Fruit fly (Drosophila melanogaster) whole organism, embryonic: Measurements from ENCODE around the gene CG12054.

Experiments used
- Asciz ChIP-seq: fragments of 200-800 bp; sonication (Bioruptor generic); optimal IDR thresholded peaks from 2 replicates; lab custom pipeline; 2017; ENCODE audit warnings: missing biosample characterization, mild to moderate bottlenecking, missing genetic modification characterization, missing genetic modification reagents
- CG10209 ChIP-seq: fragments of 200-800 bp; sonication (Bioruptor generic); optimal IDR thresholded peaks from 3 replicates; lab custom pipeline; 2017; ENCODE audit warnings: missing biosample characterization, mild to moderate bottlenecking, missing genetic modification characterization, missing genetic modification reagents
- CG12659 ChIP-seq: fragments of 200-800 bp; sonication (Bioruptor generic); optimal IDR thresholded peaks from 3 replicates; lab custom pipeline; 2017; ENCODE audit warnings: mild to moderate bottlenecking, missing biosample characterization, missing genetic modification reagents, missing genetic modification characterization
- CG13624 ChIP-seq: fragments of 200-800 bp; sonication (Bioruptor generic); optimal IDR thresholded peaks from 2 replicates; lab custom pipeline; 2016; ENCODE audit warnings: missing biosample characterization, missing genetic modification characterization
- CG14441 ChIP-seq: fragments of 200-800 bp; sonication (Bioruptor generic); IDR thresholded peaks from 2 replicates; pipeline ENCODE4 v1.3.6; 2022; ENCODE audit warnings: missing biosample characterization, missing genetic modification characterization
- CG17385 ChIP-seq: fragments of 200-800 bp; sonication (Bioruptor generic); optimal IDR thresholded peaks from 3 replicates; lab custom pipeline; 2018; ENCODE audit warnings: missing biosample characterization, mild to moderate bottlenecking, missing genetic modification characterization
- CG30020 ChIP-seq: fragments of 200-800 bp; optimal IDR thresholded peaks from 2 replicates; lab custom pipeline; 2019; ENCODE audit warnings: missing biosample characterization, mild to moderate bottlenecking, missing genetic modification characterization, moderate library complexity
- CG31441 ChIP-seq: fragments of 200-800 bp; sonication (Bioruptor generic); IDR thresholded peaks from 2 replicates; pipeline ENCODE4 v1.3.6; 2022; ENCODE audit warnings: missing biosample characterization, missing genetic modification characterization
- CG32767 ChIP-seq: fragments of 200-800 bp; sonication (Bioruptor generic); IDR thresholded peaks from 2 replicates; pipeline ENCODE4 v1.3.6; 2022; ENCODE audit warnings: missing biosample characterization, missing genetic modification characterization
- CG4282 ChIP-seq: fragments of 200-800 bp; sonication (Bioruptor generic); optimal IDR thresholded peaks from 2 replicates; lab custom pipeline; 2016; ENCODE audit warnings: missing biosample characterization, missing genetic modification characterization
- CG4360 ChIP-seq: fragments of 200-800 bp; sonication (Bioruptor generic); IDR thresholded peaks from 2 replicates; pipeline ENCODE4 v1.3.6; 2022; ENCODE audit warnings: missing biosample characterization, missing genetic modification characterization
- CG4854 ChIP-seq: fragments of 200-800 bp; sonication (Bioruptor generic); optimal IDR thresholded peaks from 2 replicates; lab custom pipeline; 2016; ENCODE audit warnings: missing biosample characterization, missing genetic modification characterization, inconsistent platforms
- CG6175 ChIP-seq: fragments of 200-800 bp; sonication (Bioruptor generic); IDR thresholded peaks from 3 replicates; pipeline ENCODE4 v1.3.6; 2022; ENCODE audit warnings: missing biosample characterization, missing genetic modification characterization
- CG6654 ChIP-seq: fragments of 200-800 bp; sonication (Bioruptor generic); optimal IDR thresholded peaks from 2 replicates; lab custom pipeline; 2017; ENCODE audit warnings: missing biosample characterization, mild to moderate bottlenecking, missing genetic modification characterization
- CG7556 ChIP-seq: fragments of 200-800 bp; sonication (Bioruptor generic); optimal IDR thresholded peaks from 2 replicates; lab custom pipeline; 2017; ENCODE audit warnings: missing biosample characterization, mild to moderate bottlenecking, missing genetic modification characterization
- CG8290 ChIP-seq, 3 experiments: fragments of 200-800 bp; sonication (Bioruptor generic); optimal IDR thresholded peaks; 2 replicates each; lab custom pipeline; 2016 to 2019; ENCODE audit warnings: missing biosample characterization in 3 of 3, missing genetic modification characterization in 3 of 3, mild to moderate bottlenecking in 2 of 3, moderate library complexity in 1 of 3
- CG8478 ChIP-seq: fragments of >200 bp; optimal IDR thresholded peaks from 2 replicates; lab custom pipeline; 2018
- CG9727 ChIP-seq: fragments of 200-800 bp; sonication (Bioruptor generic); optimal IDR thresholded peaks from 3 replicates; lab custom pipeline; 2017; ENCODE audit warnings: missing biosample characterization, mild to moderate bottlenecking, missing genetic modification characterization
- CHES-1-like ChIP-seq: fragments of 200-800 bp; sonication (Bioruptor generic); optimal IDR thresholded peaks from 2 replicates; lab custom pipeline; 2016; ENCODE audit warnings: missing biosample characterization, missing genetic modification characterization
- CoRest ChIP-seq: fragments of 200-800 bp; sonication (Bioruptor generic); optimal IDR thresholded peaks from 3 replicates; lab custom pipeline; 2018; ENCODE audit warnings: missing biosample characterization, mild to moderate bottlenecking, missing genetic modification characterization, moderate library complexity
- Dad ChIP-seq: fragments of 200-800 bp; sonication (Bioruptor generic); optimal IDR thresholded peaks from 3 replicates; lab custom pipeline; 2016; ENCODE audit warnings: missing biosample characterization, missing genetic modification characterization
- Dbx ChIP-seq: fragments of 200-800 bp; sonication (Bioruptor generic); IDR thresholded peaks from 3 replicates; pipeline ENCODE4 v1.3.6; 2022; ENCODE audit warnings: missing biosample characterization, missing genetic modification characterization
- HLH4C ChIP-seq: fragments of 200-800 bp; sonication (Bioruptor generic); IDR thresholded peaks from 3 replicates; pipeline ENCODE4 v1.3.6; 2022; ENCODE audit warnings: missing biosample characterization, missing genetic modification characterization; ENCODE audit not compliant: partially characterized antibody
- HLH54F ChIP-seq: fragments of 200-800 bp; sonication (Bioruptor generic); optimal IDR thresholded peaks from 3 replicates; lab custom pipeline; 2016; ENCODE audit warnings: missing biosample characterization, missing genetic modification characterization
- Lhr ChIP-seq: fragments of 200-800 bp; sonication (Bioruptor generic); optimal IDR thresholded peaks from 3 replicates; lab custom pipeline; 2017; ENCODE audit warnings: mild to moderate bottlenecking, missing biosample characterization, missing genetic modification reagents, missing genetic modification characterization
- MESR4 ChIP-seq: fragments of 200-800 bp; sonication (Bioruptor generic); optimal IDR thresholded peaks from 2 replicates; lab custom pipeline; 2018; ENCODE audit warnings: missing biosample characterization, mild to moderate bottlenecking, missing genetic modification characterization, moderate library complexity
- Myb ChIP-seq: fragments of 200-800 bp; sonication (Bioruptor generic); optimal IDR thresholded peaks from 2 replicates; lab custom pipeline; 2016; ENCODE audit warnings: missing biosample characterization, missing genetic modification characterization
- Pdp1 ChIP-seq, 2 experiments: fragments of 200-800 bp; sonication (Bioruptor generic); optimal IDR thresholded peaks; 3 replicates each; lab custom pipeline; 2016; ENCODE audit warnings: missing biosample characterization in 2 of 2, missing genetic modification characterization in 2 of 2, mild to moderate bottlenecking in 1 of 2, moderate library complexity in 1 of 2
- Poxn ChIP-seq: fragments of 200-800 bp; sonication (Bioruptor generic); IDR thresholded peaks from 2 replicates; pipeline ENCODE4 v1.3.6; 2022; ENCODE audit warnings: missing biosample characterization, missing genetic modification characterization
- Ptx1 ChIP-seq: fragments of 200-800 bp; sonication (Bioruptor generic); IDR thresholded peaks from 2 replicates; pipeline ENCODE4 v1.3.6; 2022; ENCODE audit warnings: missing biosample characterization, missing genetic modification characterization
- Side ChIP-seq: fragments of 200-800 bp; sonication (Bioruptor generic); optimal IDR thresholded peaks from 2 replicates; lab custom pipeline; 2016; ENCODE audit warnings: missing biosample characterization, missing genetic modification characterization
- Sin3A ChIP-seq: fragments of >200 bp; optimal IDR thresholded peaks from 2 replicates; lab custom pipeline; 2018
- TFAM ChIP-seq: fragments of 200-800 bp; sonication (Bioruptor generic); optimal IDR thresholded peaks from 2 replicates; lab custom pipeline; 2017; ENCODE audit warnings: missing biosample characterization, missing genetic modification characterization, inconsistent platforms
- aop ChIP-seq: fragments of 200-800 bp; sonication (Bioruptor generic); IDR thresholded peaks from 2 replicates; pipeline ENCODE4 v1.3.6; 2022; ENCODE audit warnings: missing biosample characterization, missing genetic modification characterization
- bbx ChIP-seq: fragments of 200-800 bp; sonication (Bioruptor generic); IDR thresholded peaks from 2 replicates; pipeline ENCODE4 v1.3.6; 2022; ENCODE audit warnings: missing biosample characterization, missing genetic modification characterization; ENCODE audit not compliant: partially characterized antibody
- bsh ChIP-seq, 2 experiments: fragments of 200-800 bp; sonication (Bioruptor generic); optimal IDR thresholded peaks; 2 replicates each; lab custom pipeline; 2017 to 2018; ENCODE audit warnings: mild to moderate bottlenecking in 2 of 2, missing biosample characterization in 2 of 2, missing genetic modification characterization in 2 of 2, moderate library complexity in 1 of 2
- caup ChIP-seq: fragments of 200-800 bp; sonication (Bioruptor generic); optimal IDR thresholded peaks from 3 replicates; lab custom pipeline; 2017; ENCODE audit warnings: missing biosample characterization, mild to moderate bottlenecking, missing genetic modification characterization, moderate library complexity; ENCODE audit not compliant: severe bottlenecking
- ems ChIP-seq: fragments of 200-800 bp; sonication (Bioruptor generic); optimal IDR thresholded peaks from 3 replicates; lab custom pipeline; 2016; ENCODE audit warnings: missing biosample characterization, missing genetic modification characterization
- gce ChIP-seq: fragments of 200-800 bp; sonication (Bioruptor generic); IDR thresholded peaks from 3 replicates; pipeline ENCODE4 v1.3.6; 2022; ENCODE audit warnings: missing biosample characterization, missing genetic modification characterization
- hth ChIP-seq: fragments of >200 bp; optimal IDR thresholded peaks from 2 replicates; lab custom pipeline; 2017; ENCODE audit warnings: inconsistent platforms
- insv ChIP-seq, 2 experiments: fragments of 200-800 bp; sonication (Bioruptor generic); optimal IDR thresholded peaks; 3 replicates each; lab custom pipeline; 2016 to 2018; ENCODE audit warnings: missing biosample characterization in 2 of 2, missing genetic modification characterization in 2 of 2
- kah ChIP-seq: fragments of 200-800 bp; sonication (Bioruptor generic); optimal IDR thresholded peaks from 2 replicates; lab custom pipeline; 2018; ENCODE audit warnings: missing biosample characterization, mild to moderate bottlenecking, missing genetic modification characterization
- kni ChIP-seq: fragments of 200-800 bp; sonication (Bioruptor generic); optimal IDR thresholded peaks from 3 replicates; lab custom pipeline; 2017; ENCODE audit warnings: mild to moderate bottlenecking, missing biosample characterization, missing genetic modification reagents, missing genetic modification characterization
- mld ChIP-seq: fragments of 200-800 bp; sonication (Bioruptor generic); IDR thresholded peaks from 3 replicates; pipeline ENCODE4 v1.3.6; 2022; ENCODE audit warnings: missing biosample characterization, missing genetic modification characterization; ENCODE audit not compliant: partially characterized antibody
- ro ChIP-seq: fragments of 200-800 bp; sonication (Bioruptor generic); IDR thresholded peaks from 2 replicates; pipeline ENCODE4 v1.3.6; 2022; ENCODE audit warnings: missing biosample characterization, missing genetic modification characterization
- schlank ChIP-seq: fragments of 200-800 bp; sonication (Bioruptor generic); optimal IDR thresholded peaks from 2 replicates; lab custom pipeline; 2018; ENCODE audit warnings: missing biosample characterization, mild to moderate bottlenecking, missing genetic modification characterization
- seq ChIP-seq: fragments of 200-800 bp; sonication (Bioruptor generic); IDR thresholded peaks from 2 replicates; pipeline ENCODE4 v1.3.6; 2022; ENCODE audit warnings: missing biosample characterization, missing genetic modification characterization
- shn ChIP-seq: fragments of 200-800 bp; sonication (Bioruptor generic); optimal IDR thresholded peaks from 3 replicates; lab custom pipeline; 2016; ENCODE audit warnings: missing biosample characterization, missing genetic modification characterization
- slbo ChIP-seq: fragments of 200-800 bp; sonication (Bioruptor generic); IDR thresholded peaks from 2 replicates; pipeline ENCODE4 v1.3.6; 2022; ENCODE audit warnings: missing biosample characterization, missing genetic modification characterization
- unc-4 ChIP-seq: fragments of 200-800 bp; sonication (Bioruptor generic); IDR thresholded peaks from 2 replicates; pipeline ENCODE4 v1.3.6; 2022; ENCODE audit warnings: missing biosample characterization, missing genetic modification characterization; ENCODE audit not compliant: partially characterized antibody
- vvl ChIP-seq: fragments of 200-800 bp; sonication (Bioruptor generic); IDR thresholded peaks from 2 replicates; pipeline ENCODE4 v1.3.6; 2022; ENCODE audit warnings: missing biosample characterization, missing genetic modification characterization
- wdn ChIP-seq: fragments of 200-800 bp; sonication (Bioruptor generic); IDR thresholded peaks from 2 replicates; pipeline ENCODE4 v1.3.6; 2022; ENCODE audit warnings: missing biosample characterization, missing genetic modification characterization
- yki ChIP-seq: fragments of >200 bp; optimal IDR thresholded peaks from 3 replicates; lab custom pipeline; 2018

The CG12054 gene

DNA sequence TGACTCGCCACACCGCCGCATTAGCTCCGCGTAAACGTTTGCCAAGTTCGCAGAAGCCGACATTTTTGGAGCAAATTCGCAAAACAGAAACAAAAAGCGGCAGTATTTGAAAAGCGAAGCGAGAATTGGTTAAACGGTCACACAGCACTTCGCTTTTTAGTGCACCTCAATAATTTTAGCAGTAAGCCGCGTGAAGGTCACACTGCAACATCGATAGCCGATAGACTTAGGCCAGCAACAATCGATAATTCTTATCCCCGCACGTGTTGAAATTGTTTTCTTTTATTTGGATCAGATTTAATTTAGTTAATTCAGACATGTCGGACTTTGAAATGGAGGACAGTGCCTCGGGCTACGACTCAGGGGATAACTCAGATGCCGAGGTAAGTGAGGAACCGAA lies 7.3 kb upstream of the CG12054 start, which contains the start of the genes Zwilch and CG1542 (continued):
- TF ChIP-seq Pdp1 (GFP tag; optimal IDR thresholded peaks at IDR 0.05; lab: Kevin White, UChicago) (no peak), Dbx (GFP tag; lab: Robert Waterston, UW) (no peak), CG9727 (GFP tag; lab: Kevin White, UChicago) (no peak), HLH54F (no peak), HLH4C (GFP tag; lab: Robert Waterston, UW) (peak; percentile 81), kni (GFP tag; lab: Kevin White, UChicago) (peak; percentile 25), CG8290 (GFP tag; optimal IDR thresholded peaks at IDR 0.05; lab: Kevin White, UChicago) (no peak), CG8290 (tag; optimal IDR thresholded peaks at IDR 0.05; lab: Kevin White, UChicago) (no peak), hth (lab: Kevin White, UChicago) (no peak), CG17385 (GFP tag; lab: Kevin White, UChicago) (no peak), gce (GFP tag; lab: Robert Waterston, UW) (no peak), Ptx1 (GFP tag; lab: Robert Waterston, UW) (no peak), Side (GFP tag; lab: Kevin White, UChicago) (no peak), Dad (no peak), vvl (GFP tag; lab: Robert Waterston, UW) (peak; percentile 57; the same call in 1 of the 2 replicates), CG6175 (GFP tag; lab: Robert Waterston, UW) (no peak), insv (GFP tag; optimal IDR thresholded peaks at IDR 0.05; lab: Kevin White, UChicago) (no peak), CG31441 (GFP tag; lab: Robert Waterston, UW) (no peak), schlank (tag; lab: Kevin White, UChicago) (no peak), CG8478 (lab: Kevin White, UChicago) (no peak), CG4282 (no peak), CG14441 (no peak), CG7556 (GFP tag; lab: Kevin White, UChicago) (no peak), slbo (GFP tag; lab: Robert Waterston, UW) (no peak), bbx (peak; percentile 83), CoRest (tag; lab: Kevin White, UChicago) (peak; percentile 25), ro (no peak), Lhr (GFP tag; lab: Kevin White, UChicago) (no peak), seq (no peak), CG32767 (GFP tag; lab: Robert Waterston, UW) (no peak), CG13624 (GFP tag; lab: Kevin White, UChicago) (no peak), mld (GFP tag; lab: Robert Waterston, UW) (no peak), wdn (no peak), CG6654 (GFP tag; lab: Kevin White, UChicago) (no peak), ems (GFP tag; lab: Kevin White, UChicago) (no peak), shn (GFP tag; lab: Kevin White, UChicago) (no peak), CG12659 (GFP tag; lab: Kevin White, UChicago) (peak; percentile 62), yki (lab: Kevin White, UChicago) (no peak), MESR4 (GFP tag; lab: Kevin White, UChicago) (peak; percentile 66), Myb (GFP tag; lab: Kevin White, UChicago) (peak; percentile 73), Asciz (GFP tag; lab: Kevin White, UChicago) (no peak), bsh (GFP tag; optimal IDR thresholded peaks at IDR 0.05; lab: Kevin White, UChicago) (no peak), CG4360 (GFP tag; lab: Robert Waterston, UW) (no peak), CG4854 (GFP tag; lab: Kevin White, UChicago) (no peak), unc-4 (GFP tag; lab: Robert Waterston, UW) (peak; percentile 80), kah (GFP tag; lab: Kevin White, UChicago) (no peak), CG30020 (no peak), aop (no peak), caup (GFP tag; lab: Kevin White, UChicago) (no peak), CHES-1-like (GFP tag; lab: Kevin White, UChicago) (peak; percentile 9), TFAM (GFP tag; lab: Kevin White, UChicago) (no peak), Sin3A (lab: Kevin White, UChicago) (peak; percentile 58), CG10209 (no peak), Poxn (GFP tag; lab: Robert Waterston, UW) (no peak)
